Worm (Caenorhabditis elegans) whole organism, late embryonic: ENCODE data around the gene Y43C5A.4.
"Not testable (repeated sequence)": the region's sequence is repeated elsewhere in the genome, so short reads cannot be mapped to it uniquely, and the experiment has no call there.

ENCODE experiments used
- C08G9.2 ChIP-seq: sonication (generic microtip); optimal IDR thresholded peaks from 2 replicates; lab custom pipeline; 2016; ENCODE audit warnings: mild to moderate bottlenecking, missing genetic modification characterization, moderate library complexity, missing compliant biosample characterization
- hlh-15 ChIP-seq: sonication (generic microtip); optimal IDR thresholded peaks from 2 replicates; lab custom pipeline; 2016; ENCODE audit warnings: missing genetic modification characterization, missing compliant biosample characterization
- unc-3 ChIP-seq, 2 experiments: fragments of 200-800 bp in 1 of 2; sonication (Bioruptor generic) in 1 of 2; sonication (generic microtip) in 1 of 2; conservative IDR thresholded peaks in 1 of 2; optimal IDR thresholded peaks in 1 of 2; 2 replicates each; pipeline versions ENCODE4 v1.3.6 to Lab custom; 2016 to 2022; ENCODE audit warnings: missing compliant biosample characterization in 2 of 2, missing genetic modification characterization in 2 of 2, missing genetic modification reagents in 1 of 2

Gene Y43C5A.4

DNA sequence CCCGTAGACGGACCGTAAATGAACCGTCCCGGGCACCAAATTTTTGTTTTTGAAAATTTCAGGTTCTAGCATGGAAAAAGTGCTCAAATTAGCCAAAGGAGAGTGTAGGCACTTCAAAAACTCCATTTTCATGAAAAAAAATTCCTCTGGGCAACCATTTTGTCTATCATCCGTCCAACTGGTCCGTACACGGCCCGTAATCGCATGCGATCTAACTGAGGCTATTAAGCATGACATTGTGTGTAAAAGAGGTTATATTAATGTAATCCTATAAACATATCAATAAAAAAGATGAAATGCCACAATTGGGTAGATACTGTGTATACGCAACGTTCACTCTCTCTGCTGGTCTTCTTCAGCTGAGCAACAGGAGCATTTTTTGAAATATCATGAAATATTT is 44.8 kb downstream of the Y43C5A.4 start, which contains the start of gene R09E10.1:
Gene R09E10.1 (minus strand): TSS at position 101 of the 400 bp plus-strand sequence.
- not testable (repeated sequence) for TF ChIP-seq unc-3 (GFP tag; conservative IDR thresholded peaks at IDR 0.05; lab: Robert Waterston, UW); unc-3 (tag; optimal IDR thresholded peaks at IDR 0.05; lab: Kevin White, UChicago); C08G9.2 (tag; lab: Kevin White, UChicago); hlh-15 (tag; lab: Kevin White, UChicago)
